Worm (Caenorhabditis elegans) whole organism, L3 larva: Measurements from ENCODE around the gene frpr-15.

Experiments
- elt-2 ChIP-seq: sonication (generic microtip); optimal IDR thresholded peaks from 2 replicates; lab custom pipeline; 2016; ENCODE audit warnings: missing genetic modification reagents, mild to moderate bottlenecking, missing genetic modification characterization, missing compliant biosample characterization
- fos-1 ChIP-seq: fragments of 150-350 bp; optimal IDR thresholded peaks from 2 replicates; lab custom pipeline; 2014; ENCODE audit warnings: missing biosample characterization, missing genetic modification characterization
- lin-39 ChIP-seq: fragments of 150-350 bp; optimal IDR thresholded peaks from 2 replicates; lab custom pipeline; 2018; ENCODE audit warnings: missing biosample characterization, missing genetic modification reagents, missing genetic modification characterization
- nfya-1 ChIP-seq: sonication (generic microtip); optimal IDR thresholded peaks from 2 replicates; lab custom pipeline; 2017; ENCODE audit warnings: missing genetic modification characterization, mild to moderate bottlenecking, missing compliant biosample characterization, antibody characterized with exemption, moderate library complexity; ENCODE audit not compliant: insufficient read depth
- nhr-77 ChIP-seq: fragments of 150-350 bp; optimal IDR thresholded peaks from 2 replicates; lab custom pipeline; 2014; ENCODE audit warnings: missing biosample characterization, missing genetic modification characterization
- pha-4 ChIP-seq: fragments of 150-350 bp; optimal IDR thresholded peaks from 2 replicates; lab custom pipeline; 2014; ENCODE audit warnings: missing biosample characterization, missing genetic modification reagents, missing genetic modification characterization

DNA sequence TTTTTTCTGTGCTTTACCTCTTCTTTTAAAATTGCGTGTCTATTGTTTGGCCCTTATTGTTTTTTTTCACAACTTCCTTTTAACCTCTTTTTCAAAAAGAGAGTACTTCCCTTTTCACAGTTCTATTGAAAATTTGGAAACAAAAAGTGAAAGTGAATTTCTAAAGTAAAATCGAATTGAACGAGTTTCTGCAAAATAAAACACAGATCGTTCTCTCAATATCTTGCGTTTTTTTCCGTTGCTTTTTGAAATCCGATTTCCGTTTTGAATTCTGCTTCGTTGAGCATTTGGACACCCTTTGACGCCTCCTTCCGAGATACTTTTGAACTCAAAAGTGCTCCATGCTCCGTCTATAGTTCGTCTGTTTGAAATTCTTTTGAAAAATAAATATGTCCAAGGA, 3.6 kb upstream of the frpr-15 start:
- TF ChIP-seq lin-39 (tag; lab: Kevin White, UChicago): no peak
- TF ChIP-seq nhr-77 (tag; lab: Kevin White, UChicago): no peak
- TF ChIP-seq pha-4 (tag; lab: Kevin White, UChicago): no peak
- TF ChIP-seq fos-1 (tag; lab: Kevin White, UChicago): no peak
- TF ChIP-seq nfya-1 (tag; lab: Kevin White, UChicago): no peak
- TF ChIP-seq elt-2 (tag; lab: Kevin White, UChicago): no peak
